Worm (Caenorhabditis elegans): ENCODE data around the gene mig-22.

Gene mig-22

ce11 chrIII:8801864-8802818, 35.0 kb upstream of the mig-22 start (continued):
- TF ChIP-seq ceh-45 (GFP tag; IDR thresholded peaks at IDR 0.05) (no peak), C08G9.2 (tag; optimal IDR thresholded peaks at IDR 0.05) (peak; percentile 58), sox-2 (GFP tag; IDR thresholded peaks at IDR 0.05) (0 out of 2 replicates have a peak, but pooled peaks have one; percentile 3), ceh-2 (tag; optimal IDR thresholded peaks at IDR 0.05) (peak; percentile 66), tbx-2 (tag; optimal IDR thresholded peaks at IDR 0.05) (peak; percentile 96), hlh-8 (tag; optimal IDR thresholded peaks at IDR 0.05) (peak; percentile 78), nhr-232 (tag; optimal IDR thresholded peaks at IDR 0.05) (no peak), ceh-34 (tag; optimal IDR thresholded peaks at IDR 0.05) (peak; percentile 92), ref-2 (tag; optimal IDR thresholded peaks at IDR 0.05) (peak; percentile 93), eyg-1 (tag; optimal IDR thresholded peaks at IDR 0.05) (peak; percentile 32), hlh-15 (tag; optimal IDR thresholded peaks at IDR 0.05) (no peak), sdc-2 (tag; optimal IDR thresholded peaks at IDR 0.05) (peak; percentile 67), ahr-1 (tag; optimal IDR thresholded peaks at IDR 0.05) (no peak), sox-4 (tag; optimal IDR thresholded peaks at IDR 0.05) (no peak), elt-2 (tag; optimal IDR thresholded peaks at IDR 0.05) (peak; percentile 56), pros-1 (tag; optimal IDR thresholded peaks at IDR 0.05) (peak; percentile 100), ceh-30 (tag; optimal IDR thresholded peaks at IDR 0.05) (peak; percentile 93), lim-6 (tag; optimal IDR thresholded peaks at IDR 0.05) (peak; percentile 68), ttx-3 (tag; optimal IDR thresholded peaks at IDR 0.05) (no peak), zip-5 (tag; optimal IDR thresholded peaks at IDR 0.05) (peak; percentile 50), dmd-4 (tag; optimal IDR thresholded peaks at IDR 0.05; ENCODE audit: borderline replicate concordance) (peak; percentile 64), pag-3 (tag; optimal IDR thresholded peaks at IDR 0.05; ENCODE audit: borderline replicate concordance) (no peak), K09A11.1 (tag; optimal IDR thresholded peaks at IDR 0.05; ENCODE audit: insufficient read depth) (peak; percentile 81), pha-2 (tag; optimal IDR thresholded peaks at IDR 0.05) (peak; percentile 63), tbx-7 (tag; optimal IDR thresholded peaks at IDR 0.05) (peak; percentile 16), ceh-48 (tag; optimal IDR thresholded peaks at IDR 0.05) (no peak), pat-9 (tag; optimal IDR thresholded peaks at IDR 0.05) (no peak), fkh-6 (tag; optimal IDR thresholded peaks at IDR 0.05) (no peak), ceh-22 (tag; optimal IDR thresholded peaks at IDR 0.05) (peak; percentile 32)

- peak; percentile 53 for TF ChIP-seq elt-4 (tag; optimal IDR thresholded peaks at IDR 0.05)
- no peak for TF ChIP-seq C38D4.7 (GFP tag; optimal IDR thresholded peaks at IDR 0.05)
- TF ChIP-seq K02D7.2 (tag; optimal IDR thresholded peaks at IDR 0.05): no peak
- no peak for TF ChIP-seq eyg-1 (tag; optimal IDR thresholded peaks at IDR 0.05)
Observed at ce11 chrIII:8801352-8801863, 34.3 kb upstream of the mig-22 start.

- no peak for TF ChIP-seq fkh-10 (GFP tag; optimal IDR thresholded peaks at IDR 0.05)
- no peak for TF ChIP-seq pag-3 (tag; optimal IDR thresholded peaks at IDR 0.05; ENCODE audit: borderline replicate concordance)
- no peak for TF ChIP-seq ceh-19 (GFP tag; optimal IDR thresholded peaks at IDR 0.05)
- no peak for TF ChIP-seq rnt-1 (tag; optimal IDR thresholded peaks at IDR 0.05)
- TF ChIP-seq pha-2 (tag; optimal IDR thresholded peaks at IDR 0.05): no peak
- TF ChIP-seq nhr-11 (tag; optimal IDR thresholded peaks at IDR 0.05): no peak
- TF ChIP-seq hlh-13 (GFP tag; optimal IDR thresholded peaks at IDR 0.05): no peak
- no peak for TF ChIP-seq ceh-30 (tag; optimal IDR thresholded peaks at IDR 0.05)
- TF ChIP-seq hlh-15 (tag; optimal IDR thresholded peaks at IDR 0.05): no peak
- no peak for TF ChIP-seq C08G9.2 (tag; optimal IDR thresholded peaks at IDR 0.05)
- TF ChIP-seq ets-4 (tag; optimal IDR thresholded peaks at IDR 0.05): no peak
- TF ChIP-seq ceh-31 (tag; optimal IDR thresholded peaks at IDR 0.05): no peak
- no peak for TF ChIP-seq fkh-6 (tag; optimal IDR thresholded peaks at IDR 0.05)
Observed at ce11 chrIII:8800796-8801083, 33.6 kb upstream of the mig-22 start.
